Fruit fly (Drosophila melanogaster) whole organism, prepupa: Measurements from ENCODE around the gene CG10013.
A peak's percentile ranks its signal among the peaks of the same experiment; 100 is the strongest.

Experiments used
- Blimp-1 ChIP-seq: fragments of 200-800 bp; sonication (Bioruptor generic); optimal IDR thresholded peaks from 3 replicates; lab custom pipeline; 2017; ENCODE audit warnings: missing biosample characterization, missing genetic modification characterization, mild to moderate bottlenecking, moderate library complexity, missing genetic modification reagents
- CG16779 ChIP-seq: fragments of 200-800 bp; sonication (Bioruptor generic); optimal IDR thresholded peaks from 3 replicates; lab custom pipeline; 2017; ENCODE audit warnings: missing biosample characterization, mild to moderate bottlenecking, missing genetic modification characterization
- CG31627 ChIP-seq: fragments of 200-800 bp; sonication (Bioruptor generic); optimal IDR thresholded peaks from 3 replicates; lab custom pipeline; 2016; ENCODE audit warnings: missing biosample characterization, missing genetic modification characterization
- CG6808 ChIP-seq: fragments of 200-800 bp; sonication (Bioruptor generic); optimal IDR thresholded peaks from 3 replicates; lab custom pipeline; 2017; ENCODE audit warnings: missing biosample characterization, missing genetic modification characterization, mild to moderate bottlenecking, moderate library complexity, missing genetic modification reagents
- CG6854 ChIP-seq: fragments of 200-800 bp; sonication (Bioruptor generic); optimal IDR thresholded peaks from 2 replicates; lab custom pipeline; 2017; ENCODE audit warnings: missing biosample characterization, mild to moderate bottlenecking, missing genetic modification characterization
- Eip78C ChIP-seq: fragments of 200-800 bp; sonication (Bioruptor generic); peaks from one replicate; lab custom pipeline; 2016; ENCODE audit warnings: missing biosample characterization, missing genetic modification characterization
- Hr4 ChIP-seq: fragments of 200-800 bp; sonication (Bioruptor generic); optimal IDR thresholded peaks from 3 replicates; lab custom pipeline; 2016; ENCODE audit warnings: missing biosample characterization, missing genetic modification characterization
- Lpt ChIP-seq: fragments of 200-800 bp; sonication (Bioruptor generic); optimal IDR thresholded peaks from 3 replicates; lab custom pipeline; 2016; ENCODE audit warnings: missing biosample characterization, missing genetic modification characterization
- OdsH ChIP-seq: fragments of 200-800 bp; sonication (Bioruptor generic); optimal IDR thresholded peaks from 3 replicates; lab custom pipeline; 2016; ENCODE audit warnings: missing biosample characterization, missing genetic modification characterization
- eg ChIP-seq: fragments of 200-800 bp; sonication (Bioruptor generic); IDR thresholded peaks from 3 replicates; pipeline ENCODE4 v1.3.6; 2022; ENCODE audit warnings: missing biosample characterization, missing genetic modification characterization
- salr ChIP-seq, 2 experiments: fragments of 200-800 bp; sonication (Bioruptor generic); optimal IDR thresholded peaks; 3 replicates each; lab custom pipeline; 2016 to 2018; ENCODE audit warnings: missing biosample characterization in 2 of 2, missing genetic modification characterization in 2 of 2, mild to moderate bottlenecking in 1 of 2
- svp ChIP-seq: fragments of 200-800 bp; sonication (Bioruptor generic); peaks from one replicate; lab custom pipeline; 2016; ENCODE audit warnings: missing biosample characterization, missing genetic modification characterization
- topi ChIP-seq: fragments of 200-800 bp; sonication (Bioruptor generic); optimal IDR thresholded peaks from 3 replicates; lab custom pipeline; 2016; ENCODE audit warnings: missing biosample characterization, missing genetic modification characterization
- vri ChIP-seq: fragments of 200-800 bp; sonication (Bioruptor generic); optimal IDR thresholded peaks from 3 replicates; lab custom pipeline; 2016; ENCODE audit warnings: missing biosample characterization, mild to moderate bottlenecking, missing genetic modification characterization

DNA sequence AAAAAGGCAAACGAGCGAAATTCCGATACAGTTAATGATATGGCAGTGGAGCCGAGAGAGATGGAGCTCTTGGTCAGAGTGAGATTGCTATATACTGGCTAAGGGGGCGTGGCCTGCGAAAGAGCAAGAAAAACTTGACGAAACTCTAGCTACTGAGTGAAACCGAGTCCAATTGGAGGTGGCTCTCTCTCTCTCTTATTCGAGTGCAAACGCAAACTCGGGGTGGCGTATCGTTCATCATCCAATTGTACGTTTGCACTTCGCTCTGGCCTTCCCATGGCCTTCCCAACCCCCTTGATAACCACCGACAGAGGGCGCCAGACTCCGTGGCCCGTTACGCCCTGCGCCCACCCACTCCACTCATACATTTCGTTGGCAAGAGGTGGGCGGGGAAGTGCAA is 44.3 kb upstream of the CG10013 start:
- TF ChIP-seq svp = peak; percentile 100
- no peak for TF ChIP-seq CG6854
- no peak for TF ChIP-seq eg (GFP tag; lab: Robert Waterston, UW)
- TF ChIP-seq Blimp-1 = no peak
- TF ChIP-seq CG31627 (GFP tag; lab: Kevin White, UChicago) = no peak
- TF ChIP-seq OdsH (GFP tag; lab: Kevin White, UChicago) = no peak
- TF ChIP-seq salr (GFP tag; optimal IDR thresholded peaks at IDR 0.05; lab: Kevin White, UChicago) = no peak
- TF ChIP-seq Eip78C = no peak
- TF ChIP-seq CG16779 (tag; lab: Kevin White, UChicago) = no peak
- TF ChIP-seq vri (GFP tag; lab: Kevin White, UChicago) = no peak
- no peak for TF ChIP-seq topi (GFP tag; lab: Kevin White, UChicago)
- TF ChIP-seq CG6808 (GFP tag; lab: Kevin White, UChicago) = no peak
- no peak for TF ChIP-seq Lpt
- no peak for TF ChIP-seq Hr4 (GFP tag; lab: Kevin White, UChicago)
